Fruit fly (Drosophila melanogaster): ENCODE results near the gene CG15695.

- no peak for TF ChIP-seq D (optimal IDR thresholded peaks at IDR 0.05)
- no peak for TF ChIP-seq D (GFP tag; optimal IDR thresholded peaks at IDR 0.05)
- no peak for TF ChIP-seq CG12659 (GFP tag; optimal IDR thresholded peaks at IDR 0.05)
- TF ChIP-seq CG11085 (GFP tag; IDR thresholded peaks at IDR 0.05): no peak
- no peak for TF ChIP-seq CG11456 (GFP tag; IDR thresholded peaks at IDR 0.05)
- no peak for TF ChIP-seq CG9797 (GFP tag; optimal IDR thresholded peaks at IDR 0.05)
- no peak for TF ChIP-seq cwo (GFP tag; optimal IDR thresholded peaks at IDR 0.05)
These were observed 48.6 kb downstream of the CG15695 start for dm6 chr3R:20890505-20890904.
